Fruit fly (Drosophila melanogaster) whole organism, wandering third instar larva: ENCODE results near the gene Rtnl1.

Experiments
- Abd-B ChIP-seq: fragments of >200 bp; optimal IDR thresholded peaks from 2 replicates; lab custom pipeline; 2017; ENCODE audit warnings: missing biosample characterization, missing genetic modification characterization
- CG32264 ChIP-seq: fragments of 200-800 bp; sonication (Bioruptor generic); optimal IDR thresholded peaks from 2 replicates; lab custom pipeline; 2016; ENCODE audit warnings: missing biosample characterization, missing genetic modification characterization
- CG9705 ChIP-seq: fragments of 200-800 bp; sonication (Bioruptor generic); optimal IDR thresholded peaks from 2 replicates; lab custom pipeline; 2018; ENCODE audit warnings: missing biosample characterization, mild to moderate bottlenecking, missing genetic modification characterization
- CrebA ChIP-seq: fragments of 200-800 bp; sonication (Bioruptor generic); optimal IDR thresholded peaks from 2 replicates; lab custom pipeline; 2016; ENCODE audit warnings: missing biosample characterization, mild to moderate bottlenecking, missing genetic modification characterization, borderline replicate concordance
- Dfd ChIP-seq: fragments of >200 bp; optimal IDR thresholded peaks from 2 replicates; lab custom pipeline; 2017; ENCODE audit warnings: missing biosample characterization, missing genetic modification characterization
- Dif ChIP-seq: fragments of 200-275, 200-300 bp; sonication (Bioruptor generic); optimal IDR thresholded peaks from 2 replicates; lab custom pipeline; 2018; ENCODE audit warnings: missing biosample characterization, missing genetic modification characterization; ENCODE audit not compliant: partially characterized antibody
- GATAd ChIP-seq: sonication (Bioruptor generic); optimal IDR thresholded peaks from 2 replicates; lab custom pipeline; 2016; ENCODE audit warnings: missing biosample characterization, missing genetic modification characterization
- HLH106 ChIP-seq: fragments of 200-800 bp; optimal IDR thresholded peaks from 3 replicates; lab custom pipeline; 2019; ENCODE audit warnings: missing biosample characterization, mild to moderate bottlenecking, missing genetic modification characterization, moderate library complexity
- Hnf4 ChIP-seq: fragments of 200-800 bp; sonication (Bioruptor generic); optimal IDR thresholded peaks from 2 replicates; lab custom pipeline; 2016; ENCODE audit warnings: missing biosample characterization, mild to moderate bottlenecking, missing genetic modification characterization
- Hr78 ChIP-seq: fragments of >200 bp; optimal IDR thresholded peaks from 2 replicates; lab custom pipeline; 2017; ENCODE audit warnings: missing biosample characterization, missing genetic modification characterization
- Hr83 ChIP-seq: fragments of 200-300 bp; sonication (Bioruptor generic); optimal IDR thresholded peaks from 2 replicates; lab custom pipeline; 2016; ENCODE audit warnings: missing biosample characterization, mild to moderate bottlenecking, missing genetic modification characterization, moderate library complexity; ENCODE audit not compliant: poor library complexity, severe bottlenecking
- Jra ChIP-seq: sonication (Bioruptor generic); optimal IDR thresholded peaks from 2 replicates; lab custom pipeline; 2016; ENCODE audit warnings: missing biosample characterization, missing genetic modification characterization
- Mio ChIP-seq: sonication (Bioruptor generic); optimal IDR thresholded peaks from 2 replicates; lab custom pipeline; 2016; ENCODE audit warnings: missing biosample characterization, missing genetic modification characterization
- Myc ChIP-seq: fragments of >200 bp; optimal IDR thresholded peaks from 2 replicates; lab custom pipeline; 2017
- OdsH ChIP-seq: fragments of 200-800 bp; sonication (Bioruptor generic); optimal IDR thresholded peaks from 2 replicates; lab custom pipeline; 2016; ENCODE audit warnings: missing biosample characterization, mild to moderate bottlenecking, missing genetic modification characterization
- Sp1 ChIP-seq: fragments of 200-800 bp; sonication (Bioruptor generic); optimal IDR thresholded peaks from 3 replicates; lab custom pipeline; 2019; ENCODE audit warnings: missing biosample characterization, mild to moderate bottlenecking, missing genetic modification characterization, moderate library complexity
- brk ChIP-seq: fragments of 200-800 bp; sonication (Bioruptor generic); optimal IDR thresholded peaks from 2 replicates; lab custom pipeline; 2016; ENCODE audit warnings: missing biosample characterization, mild to moderate bottlenecking, missing genetic modification characterization
- dl ChIP-seq, 2 experiments: fragments of 175-275, 200-275 bp in 1 of 2; fragments of 200-275 bp in 1 of 2; sonication (Bioruptor generic); optimal IDR thresholded peaks; lab custom pipeline; 2018; ENCODE audit warnings: mild to moderate bottlenecking in 2 of 2, missing biosample characterization in 2 of 2, missing genetic modification characterization in 2 of 2, moderate library complexity in 2 of 2; ENCODE audit not compliant: partially characterized antibody in 2 of 2, insufficient read depth in 1 of 2
- dmrt93B ChIP-seq: fragments of 200-800 bp; sonication (Bioruptor generic); optimal IDR thresholded peaks from 2 replicates; lab custom pipeline; 2018; ENCODE audit warnings: missing biosample characterization, mild to moderate bottlenecking, missing genetic modification characterization
- dsf ChIP-seq: sonication (Bioruptor generic); optimal IDR thresholded peaks from 2 replicates; lab custom pipeline; 2016; ENCODE audit warnings: missing biosample characterization, missing genetic modification characterization, borderline replicate concordance
- foxo ChIP-seq, 2 experiments: fragments of 200-800 bp; sonication (Bioruptor generic); optimal IDR thresholded peaks; 2 replicates in 1 of 2; 3 replicates in 1 of 2; lab custom pipeline; 2016 to 2017; ENCODE audit warnings: missing biosample characterization in 2 of 2, missing genetic modification characterization in 2 of 2
- fru ChIP-seq: fragments of 200-800 bp; sonication (Bioruptor generic); optimal IDR thresholded peaks from 3 replicates; lab custom pipeline; 2016; ENCODE audit warnings: missing biosample characterization, mild to moderate bottlenecking, missing genetic modification characterization
- h ChIP-seq: fragments of 200-800 bp; sonication (Bioruptor generic); optimal IDR thresholded peaks from 3 replicates; lab custom pipeline; 2016; ENCODE audit warnings: missing biosample characterization, mild to moderate bottlenecking, missing genetic modification characterization
- jim ChIP-seq: fragments of 175-275, 200-325 bp; sonication (Bioruptor generic); optimal IDR thresholded peaks from 2 replicates; lab custom pipeline; 2016; ENCODE audit warnings: missing biosample characterization, mild to moderate bottlenecking, missing genetic modification characterization
- pan ChIP-seq: fragments of >200 bp; optimal IDR thresholded peaks from 2 replicates; lab custom pipeline; 2017
- psq ChIP-seq: fragments of 200-800 bp; sonication (Bioruptor generic); optimal IDR thresholded peaks from 3 replicates; lab custom pipeline; 2017; ENCODE audit warnings: missing biosample characterization, mild to moderate bottlenecking, missing genetic modification characterization, moderate library complexity
- rgr ChIP-seq: fragments of 200-800 bp; sonication (Bioruptor generic); optimal IDR thresholded peaks from 3 replicates; lab custom pipeline; 2016; ENCODE audit warnings: missing biosample characterization, mild to moderate bottlenecking, missing genetic modification characterization
- sv ChIP-seq: fragments of 200-800 bp; sonication (Bioruptor generic); optimal IDR thresholded peaks from 3 replicates; lab custom pipeline; 2016; ENCODE audit warnings: missing biosample characterization, missing genetic modification characterization
- tai ChIP-seq: sonication (Bioruptor generic); optimal IDR thresholded peaks from 2 replicates; lab custom pipeline; 2016; ENCODE audit warnings: missing biosample characterization, missing genetic modification characterization
- usp ChIP-seq: fragments of >200 bp; optimal IDR thresholded peaks from 2 replicates; lab custom pipeline; 2017; ENCODE audit warnings: missing biosample characterization, missing genetic modification characterization
- woc ChIP-seq: sonication (Bioruptor generic); optimal IDR thresholded peaks from 2 replicates; lab custom pipeline; 2016; ENCODE audit warnings: missing biosample characterization, mild to moderate bottlenecking, missing genetic modification characterization

The Rtnl1 gene

DNA sequence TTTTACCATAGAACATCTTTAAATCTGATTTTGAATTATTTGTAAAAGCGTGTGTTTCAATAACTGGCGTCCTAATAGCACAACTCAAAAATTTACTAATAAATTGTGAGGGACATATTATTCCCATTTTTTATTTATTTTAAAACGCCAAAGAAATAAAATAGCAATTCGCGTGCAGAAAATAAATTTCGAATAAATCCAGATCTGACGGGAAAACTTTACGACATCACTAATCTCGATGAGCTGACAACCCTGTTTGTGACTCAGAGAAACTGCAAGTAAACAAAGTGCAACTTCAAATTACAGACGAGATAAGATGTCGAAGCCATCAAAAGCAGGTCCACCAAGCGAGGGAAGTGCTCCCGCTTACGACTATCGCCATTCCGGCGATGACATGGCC, 44.1 kb downstream of the Rtnl1 start, which contains the start of gene CG34125:
Gene CG34125, plus strand, starts transcription at position 254 of the 400 bp plus-strand sequence.
- no peak for TF ChIP-seq woc
- TF ChIP-seq OdsH: peak; percentile 24
- no peak for TF ChIP-seq CrebA (GFP tag; lab: Kevin White, UChicago)
- peak; percentile 53 for TF ChIP-seq HLH106 (tag; lab: Kevin White, UChicago)
- peak; percentile 88 for TF ChIP-seq Myc
- TF ChIP-seq Hnf4 (GFP tag; lab: Kevin White, UChicago): no peak
- no peak for TF ChIP-seq brk (GFP tag; lab: Kevin White, UChicago)
- no peak for TF ChIP-seq Jra (GFP tag; lab: Kevin White, UChicago)
- peak; percentile 24 for TF ChIP-seq CG9705 (GFP tag; lab: Kevin White, UChicago)
- no peak for TF ChIP-seq Sp1 (GFP tag; lab: Kevin White, UChicago)
- TF ChIP-seq Dfd (GFP tag; lab: Kevin White, UChicago): no peak

DNA sequence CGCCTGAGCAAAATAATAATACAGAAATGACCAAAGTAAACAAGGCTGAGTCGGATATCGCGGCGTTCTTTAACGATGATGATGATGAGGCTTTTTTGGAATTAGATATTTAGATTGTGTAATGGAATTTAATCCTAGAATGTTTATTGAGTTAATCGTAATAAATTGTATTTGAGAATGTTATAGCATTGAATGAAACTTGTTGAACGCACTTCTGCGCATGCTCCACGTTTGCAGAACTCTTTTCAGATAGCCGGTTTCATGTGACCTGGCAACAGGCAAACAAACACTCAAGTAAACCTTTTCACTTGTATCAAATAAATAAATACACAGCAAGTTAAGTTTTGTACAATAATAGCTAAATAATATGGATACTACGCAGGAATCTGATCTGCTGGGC, 51.4 kb downstream of the Rtnl1 start, which contains the start of gene CG34124:
Gene CG34124, plus strand, starts transcription at position 301 of the 400 bp plus-strand sequence.
- TF ChIP-seq CrebA (GFP tag; lab: Kevin White, UChicago): no peak
- no peak for TF ChIP-seq psq (GFP tag; lab: Kevin White, UChicago)
- no peak for TF ChIP-seq brk (GFP tag; lab: Kevin White, UChicago)
- TF ChIP-seq dl (GFP tag; optimal IDR thresholded peaks at IDR 0.05; lab: Kevin White, UChicago; ENCODE audit: insufficient read depth in 1 of 2, partially characterized antibody in 2 of 2): no peak
- TF ChIP-seq Mio (GFP tag; lab: Kevin White, UChicago): no peak
- TF ChIP-seq Jra (GFP tag; lab: Kevin White, UChicago): no peak
- no peak for TF ChIP-seq usp
- no peak for TF ChIP-seq CG32264 (GFP tag; lab: Kevin White, UChicago)
- TF ChIP-seq Hr78: no peak
- TF ChIP-seq sv: no peak
- TF ChIP-seq woc: no peak
- TF ChIP-seq, all 38 proteins: peak for 0

DNA sequence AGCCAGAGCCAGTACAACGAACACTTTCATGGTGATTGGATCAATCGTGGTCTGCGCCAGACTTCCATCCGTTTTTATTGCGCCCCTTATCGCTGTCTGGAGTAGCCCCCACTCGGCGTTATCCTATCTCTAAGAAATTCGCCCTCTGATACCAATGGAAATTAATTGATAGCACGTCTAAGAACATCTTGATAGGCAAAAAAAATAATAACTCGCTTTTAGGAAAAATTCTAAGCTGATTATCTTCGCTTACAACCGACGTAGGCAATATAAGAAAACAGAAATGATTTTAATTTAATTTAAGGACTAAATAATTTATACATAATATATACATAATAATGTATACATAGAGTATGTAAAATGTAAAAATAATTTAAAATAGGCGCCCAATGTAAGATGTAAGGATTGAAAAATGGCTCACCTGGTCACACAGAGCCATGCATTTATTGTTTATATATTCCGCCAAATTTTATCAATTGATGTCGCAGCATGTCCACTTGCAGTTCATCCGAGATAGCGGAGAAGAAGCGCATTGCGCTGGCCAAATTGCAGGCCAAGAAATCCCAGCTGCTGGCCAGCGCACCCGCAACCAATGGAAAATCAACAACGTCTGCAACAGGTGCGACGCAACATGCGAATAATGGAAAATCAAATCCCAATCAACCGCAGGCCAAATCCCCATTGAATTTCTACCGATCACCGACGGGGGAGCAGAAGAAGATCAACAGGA, 54.3 kb downstream of the Rtnl1 start, which contains the start of the genes Jon25Bi and Marcal1:
Gene Jon25Bi, minus strand, starts transcription at position 51 of the 730 bp plus-strand sequence.
Gene Marcal1, plus strand, starts transcription at position 416 of the 730 bp plus-strand sequence.
- TF ChIP-seq jim (GFP tag; lab: Kevin White, UChicago) (no peak), Hnf4 (GFP tag; lab: Kevin White, UChicago) (no peak), dsf (GFP tag; lab: Kevin White, UChicago) (no peak), Dif (no peak), fru (GFP tag; lab: Kevin White, UChicago) (no peak), Dfd (GFP tag; lab: Kevin White, UChicago) (no peak), pan (lab: Kevin White, UChicago) (no peak), Sp1 (GFP tag; lab: Kevin White, UChicago) (no peak), rgr (no peak), usp (no peak), Myc (no peak), dmrt93B (GFP tag; lab: Kevin White, UChicago) (no peak), Mio (GFP tag; lab: Kevin White, UChicago) (no peak), h (GFP tag; lab: Kevin White, UChicago) (no peak)

dm6 chr2L:4953086-4953570, 56.4 kb downstream of the Rtnl1 start, which contains the start of gene Jon25Bii:
TSS of gene Jon25Bii (minus strand) at chr2L:4953136.
- no peak for TF ChIP-seq Abd-B (GFP tag; lab: Kevin White, UChicago)
- TF ChIP-seq h (GFP tag; lab: Kevin White, UChicago): peak; percentile 60
- no peak for TF ChIP-seq foxo (GFP tag; optimal IDR thresholded peaks at IDR 0.05; lab: Kevin White, UChicago)
- TF ChIP-seq Jra (GFP tag; lab: Kevin White, UChicago): no peak
- TF ChIP-seq, all 38 proteins: peak for 1

DNA sequence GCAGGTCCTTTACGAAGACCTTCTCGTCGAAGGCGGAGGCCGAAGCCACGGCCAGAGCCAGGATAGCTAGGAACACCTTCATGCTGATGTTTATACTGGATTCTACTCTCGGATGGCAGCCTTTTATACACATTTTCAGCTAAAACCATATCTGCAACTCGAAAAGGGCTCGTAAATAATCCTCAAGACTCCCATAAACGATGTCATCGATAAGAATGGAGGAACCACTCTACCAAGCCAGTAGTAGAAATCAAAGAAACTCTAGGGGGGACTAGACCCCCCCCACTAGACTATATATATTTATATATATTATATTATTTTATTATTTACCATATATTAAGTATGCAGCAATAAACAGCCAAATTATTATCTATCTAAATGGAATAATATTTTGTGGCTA, 58.9 kb downstream of the Rtnl1 start, which contains the start of gene Jon25Biii:
Gene Jon25Biii, minus strand, starts transcription at position 101 of the 400 bp plus-strand sequence.
- TF ChIP-seq dsf (GFP tag; lab: Kevin White, UChicago) (no peak), Hr78 (no peak), GATAd (no peak), Dfd (GFP tag; lab: Kevin White, UChicago) (no peak), dmrt93B (GFP tag; lab: Kevin White, UChicago) (no peak), usp (no peak), Dif (no peak), Hr83 (GFP tag; lab: Kevin White, UChicago) (no peak), CrebA (GFP tag; lab: Kevin White, UChicago) (no peak), tai (GFP tag; lab: Kevin White, UChicago) (no peak), pan (lab: Kevin White, UChicago) (no peak), Jra (GFP tag; lab: Kevin White, UChicago) (no peak)
